Worm (Caenorhabditis elegans) whole organism, L3 larva: ENCODE data around the gene B0410.1.

ENCODE experiments used
- ceh-16 ChIP-seq: sonication (generic microtip); optimal IDR thresholded peaks from 2 replicates; lab custom pipeline; 2017; ENCODE audit warnings: missing biosample characterization, missing genetic modification characterization
- ceh-9 ChIP-seq: sonication (generic microtip); optimal IDR thresholded peaks from 2 replicates; lab custom pipeline; 2018; ENCODE audit warnings: missing biosample characterization, missing genetic modification characterization
- egl-27 ChIP-seq: sonication (generic microtip); optimal IDR thresholded peaks from 4 replicates; lab custom pipeline; 2017; ENCODE audit warnings: missing biosample characterization, missing genetic modification reagents, missing genetic modification characterization
- egl-5 ChIP-seq: fragments of 150-350 bp; optimal IDR thresholded peaks from 2 replicates; lab custom pipeline; 2017; ENCODE audit warnings: missing biosample characterization, missing genetic modification reagents, missing genetic modification characterization, inconsistent platforms
- elt-3 ChIP-seq, 3 experiments: fragments of 150-350 bp in 1 of 3; sonication (generic microtip) in 2 of 3; optimal IDR thresholded peaks; 2 replicates in 2 of 3; 4 replicates in 1 of 3; lab custom pipeline; 2014 to 2017; ENCODE audit warnings: missing biosample characterization in 3 of 3, missing genetic modification characterization in 3 of 3
- fkh-10 ChIP-seq: sonication (generic microtip); optimal IDR thresholded peaks from 2 replicates; lab custom pipeline; 2017; ENCODE audit warnings: missing biosample characterization, missing genetic modification reagents, missing genetic modification characterization
- nhr-237 ChIP-seq: fragments of 150-350 bp; optimal IDR thresholded peaks from 2 replicates; lab custom pipeline; 2014; ENCODE audit warnings: missing biosample characterization, missing genetic modification characterization
- nhr-28 ChIP-seq: fragments of 150-350 bp; optimal IDR thresholded peaks from 2 replicates; lab custom pipeline; 2014; ENCODE audit warnings: missing biosample characterization, missing genetic modification characterization
- snpc-4 ChIP-seq: fragments of 150-350 bp; optimal IDR thresholded peaks from 2 replicates; lab custom pipeline; 2014; ENCODE audit warnings: missing biosample characterization, missing genetic modification characterization
- unc-39 ChIP-seq: sonication (generic microtip); optimal IDR thresholded peaks from 4 replicates; lab custom pipeline; 2017; ENCODE audit warnings: missing biosample characterization, missing genetic modification characterization
- ztf-11 ChIP-seq: fragments of 150-350 bp; optimal IDR thresholded peaks from 2 replicates; lab custom pipeline; 2014; ENCODE audit warnings: missing biosample characterization, missing genetic modification characterization

- TF ChIP-seq snpc-4 (tag; lab: Kevin White, UChicago) (no peak), egl-27 (tag; lab: Kevin White, UChicago) (no peak), fkh-10 (no peak), egl-5 (tag; lab: Kevin White, UChicago) (no peak), ztf-11 (tag; lab: Kevin White, UChicago) (no peak), unc-39 (tag; lab: Kevin White, UChicago) (no peak), ceh-16 (tag; lab: Kevin White, UChicago) (no peak), nhr-237 (tag; lab: Kevin White, UChicago) (no peak), elt-3 (tag; optimal IDR thresholded peaks at IDR 0.05; lab: Kevin White, UChicago) (no peak), ceh-9 (tag; lab: Kevin White, UChicago) (no peak), nhr-28 (tag; lab: Kevin White, UChicago) (no peak)
Observed at ce11 chrX:2912689-2913088, 18.3 kb downstream of the B0410.1 start.
